Worm (Caenorhabditis elegans): ENCODE results near the gene F28A12.3.

DNA sequence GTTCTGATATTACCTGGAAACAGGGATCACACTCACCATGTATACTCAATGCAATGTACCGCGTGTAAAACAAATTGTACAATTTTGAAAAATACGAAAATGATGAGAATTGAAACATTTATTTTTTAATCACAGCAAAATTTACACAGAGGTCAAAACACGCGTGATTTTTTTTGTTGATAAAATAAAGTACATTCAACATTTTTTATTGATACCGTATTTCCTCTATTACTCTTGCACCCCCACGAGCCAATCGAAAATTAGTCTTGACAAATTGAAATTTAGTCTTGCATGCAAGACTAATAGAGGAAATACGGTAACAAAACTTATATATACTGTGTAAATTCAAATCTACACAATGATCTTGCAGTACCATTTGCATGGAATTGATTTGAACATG is 46.5 kb upstream of the F28A12.3 start, which contains the start of gene ZC190.8:
- TF ChIP-seq scrt-1 (GFP tag; IDR thresholded peaks at IDR 0.05): no peak
- TF ChIP-seq hmg-4 (GFP tag; optimal IDR thresholded peaks at IDR 0.05): no peak
- TF ChIP-seq ama-1 (optimal IDR thresholded peaks at IDR 0.05): no peak
- TF ChIP-seq F13C5.2 (tag; optimal IDR thresholded peaks at IDR 0.05): no peak
- TF ChIP-seq tbx-11 (GFP tag; IDR thresholded peaks at IDR 0.05): no peak
- TF ChIP-seq pes-1 (GFP tag; IDR thresholded peaks at IDR 0.05): no peak
- TF ChIP-seq B0310.2 (tag; optimal IDR thresholded peaks at IDR 0.05): no peak
- no peak for TF ChIP-seq sea-1 (GFP tag; conservative IDR thresholded peaks at IDR 0.05)
- no peak for TF ChIP-seq aly-1 (tag; optimal IDR thresholded peaks at IDR 0.05)
